Fruit fly (Drosophila melanogaster): Measurements from ENCODE around the gene CG14416.

Gene CG14416

DNA sequence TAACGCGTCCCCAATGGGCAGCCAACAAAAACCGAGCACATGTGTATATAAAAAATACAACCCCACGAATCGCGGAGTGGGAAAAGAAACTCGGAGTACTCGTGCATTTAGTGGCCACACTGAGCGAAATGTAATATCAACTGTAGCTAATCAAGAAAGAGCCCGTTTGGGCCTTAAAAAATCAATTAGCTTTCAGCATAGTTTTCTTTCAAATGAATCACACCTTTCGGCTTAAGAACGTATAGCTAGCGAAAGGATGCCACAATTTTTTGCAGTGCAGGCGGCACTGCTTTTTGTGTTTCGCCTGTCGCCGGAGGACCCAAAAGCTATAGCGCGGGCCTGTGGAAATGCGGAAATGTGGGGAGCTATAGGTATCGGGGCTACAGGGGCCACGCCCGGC, 11.7 kb downstream of the CG14416 start (continued):
- TF ChIP-seq Ets97D (GFP tag; optimal IDR thresholded peaks at IDR 0.05) (no peak), Spps (tag; optimal IDR thresholded peaks at IDR 0.05) (no peak), Hmr (GFP tag; optimal IDR thresholded peaks at IDR 0.05) (peak; percentile 48), CG1792 (GFP tag; optimal IDR thresholded peaks at IDR 0.05) (no peak), dpn (GFP tag; optimal IDR thresholded peaks at IDR 0.05) (peak in 1 of 2 experiments; percentile 13), CG17385 (GFP tag; optimal IDR thresholded peaks at IDR 0.05) (no peak), CG15514 (GFP tag; optimal IDR thresholded peaks at IDR 0.05) (peak; percentile 27), CG9876 (GFP tag; optimal IDR thresholded peaks at IDR 0.05) (no peak), CG34422 (GFP tag; IDR thresholded peaks at IDR 0.05) (no peak), ci (GFP tag; IDR thresholded peaks at IDR 0.05) (peak; percentile 56; the same call in 1 of the 3 replicates), Rx (GFP tag; IDR thresholded peaks at IDR 0.05) (no peak), zen2 (GFP tag; IDR thresholded peaks at IDR 0.05; ENCODE audit: partially characterized antibody) (no peak), CG18619 (GFP tag; optimal IDR thresholded peaks at IDR 0.05) (peak; percentile 28), HLH3B (GFP tag; IDR thresholded peaks at IDR 0.05) (0 out of 2 replicates have a peak, but pooled peaks have one; percentile 15), pan (optimal IDR thresholded peaks at IDR 0.05) (no peak), pan (GFP tag; optimal IDR thresholded peaks at IDR 0.05 in 1 of 2, IDR thresholded peaks at IDR 0.05 in 1 of 2) (no peak), Ptx1 (GFP tag; IDR thresholded peaks at IDR 0.05) (peak; percentile 46; the same call in 1 of the 2 replicates), vfl (GFP tag; optimal IDR thresholded peaks at IDR 0.05) (no peak), CG11504 (tag; optimal IDR thresholded peaks at IDR 0.05) (peak; percentile 65), CG2120 (GFP tag; optimal IDR thresholded peaks at IDR 0.05) (peak; percentile 56), ems (GFP tag; optimal IDR thresholded peaks at IDR 0.05) (no peak), ewg (GFP tag; optimal IDR thresholded peaks at IDR 0.05) (peak; percentile 8), ssp (GFP tag; IDR thresholded peaks at IDR 0.05) (0 out of 2 replicates have a peak, but pooled peaks have one; percentile 21), CG18476 (GFP tag; optimal IDR thresholded peaks at IDR 0.05) (no peak), CG15696 (tag; optimal IDR thresholded peaks at IDR 0.05) (no peak), Hr78 (GFP tag; optimal IDR thresholded peaks at IDR 0.05) (no peak), org-1 (GFP tag; optimal IDR thresholded peaks at IDR 0.05) (peak; percentile 24), CG10565 (GFP tag; optimal IDR thresholded peaks at IDR 0.05) (no peak), lmd (GFP tag; IDR thresholded peaks at IDR 0.05) (peak; percentile 58), CG32772 (GFP tag; IDR thresholded peaks at IDR 0.05) (peak; percentile 40; the same call in 1 of the 2 replicates), trh (GFP tag; optimal IDR thresholded peaks at IDR 0.05) (no peak), CG10267 (tag; optimal IDR thresholded peaks at IDR 0.05) (no peak), dm (GFP tag; optimal IDR thresholded peaks at IDR 0.05) (no peak), Sry-β (GFP tag; optimal IDR thresholded peaks at IDR 0.05) (no peak), Taf1 (GFP tag; IDR thresholded peaks at IDR 0.05) (no peak), Antp (GFP tag; optimal IDR thresholded peaks at IDR 0.05) (no peak), Tbp (GFP tag; optimal IDR thresholded peaks at IDR 0.05) (no peak), Bteb2 (GFP tag; optimal IDR thresholded peaks at IDR 0.05) (no peak), bab2 (GFP tag; optimal IDR thresholded peaks at IDR 0.05) (peak; percentile 25), NK7.1 (GFP tag; optimal IDR thresholded peaks at IDR 0.05) (no peak), gcm2 (GFP tag; optimal IDR thresholded peaks at IDR 0.05) (no peak), lilli (GFP tag; optimal IDR thresholded peaks at IDR 0.05) (peak; percentile 16), row (GFP tag; IDR thresholded peaks at IDR 0.05) (peak; percentile 43; the same call in 2 of the 3 replicates), bcd (GFP tag; optimal IDR thresholded peaks at IDR 0.05) (peak; percentile 35), CG10209 (GFP tag; optimal IDR thresholded peaks at IDR 0.05) (peak; percentile 4), HHEX (GFP tag; optimal IDR thresholded peaks at IDR 0.05) (peak; percentile 18), CG12155 (GFP tag; optimal IDR thresholded peaks at IDR 0.05) (no peak), tx (GFP tag; optimal IDR thresholded peaks at IDR 0.05) (no peak), CG2678 (tag; optimal IDR thresholded peaks at IDR 0.05) (peak; percentile 63), tgo (GFP tag; IDR thresholded peaks at IDR 0.05) (0 out of 3 replicates have a peak, but pooled peaks have one; percentile 32), CG8924 (tag; optimal IDR thresholded peaks at IDR 0.05) (peak; percentile 2), run (tag; optimal IDR thresholded peaks at IDR 0.05) (no peak)
